Worm (Caenorhabditis elegans) whole organism, mixed stage, embryonic: ENCODE results near the gene hach-1.

Source experiments
- ces-1 ChIP-seq: fragments of 150-350 bp; optimal IDR thresholded peaks from 2 replicates; lab custom pipeline; 2014; ENCODE audit warnings: missing biosample characterization, missing genetic modification reagents, missing genetic modification characterization
- hlh-1 ChIP-seq: fragments of 150-350 bp; optimal IDR thresholded peaks from 2 replicates; lab custom pipeline; 2014; ENCODE audit warnings: missing biosample characterization, missing genetic modification reagents, missing genetic modification characterization
- lsy-2 ChIP-seq: fragments of 150-350 bp; optimal IDR thresholded peaks from 2 replicates; lab custom pipeline; 2014; ENCODE audit warnings: missing biosample characterization, missing genetic modification characterization
- pha-4 ChIP-seq: fragments of 150-350 bp; optimal IDR thresholded peaks from 2 replicates; lab custom pipeline; 2018; ENCODE audit warnings: missing biosample characterization, missing genetic modification reagents, missing genetic modification characterization
- snpc-4 ChIP-seq: fragments of 150-350 bp; optimal IDR thresholded peaks from 2 replicates; lab custom pipeline; 2014; ENCODE audit warnings: missing biosample characterization, missing genetic modification characterization
- unc-39 ChIP-seq: fragments of 150-350 bp; optimal IDR thresholded peaks from 2 replicates; lab custom pipeline; 2014; ENCODE audit warnings: missing biosample characterization, missing genetic modification characterization
- ztf-11 ChIP-seq: fragments of 150-350 bp; optimal IDR thresholded peaks from 2 replicates; lab custom pipeline; 2014; ENCODE audit warnings: missing biosample characterization, missing genetic modification characterization

DNA sequence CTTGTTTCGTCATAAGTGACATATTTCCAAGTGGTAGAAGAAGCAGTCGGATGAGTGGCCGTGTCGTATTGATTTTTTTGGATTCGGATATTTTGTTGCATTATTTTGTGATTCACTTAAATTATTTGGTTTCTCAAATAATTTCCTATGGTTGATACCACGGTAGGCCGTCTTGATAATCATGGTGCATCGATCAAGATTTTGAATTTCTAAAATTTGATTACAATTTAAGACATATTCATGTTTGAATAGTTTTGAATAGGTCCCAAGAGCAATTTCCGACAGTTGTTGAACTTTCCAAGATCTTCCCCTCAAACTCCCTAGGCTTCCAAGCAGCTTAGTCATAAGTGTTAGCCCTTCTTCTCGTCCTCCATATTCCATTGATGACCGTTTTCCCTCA, 33.3 kb upstream of the hach-1 start, which contains the start of gene D1044.4:
- TF ChIP-seq unc-39 (tag; lab: Kevin White, UChicago), result no peak
- TF ChIP-seq pha-4 (tag; lab: Kevin White, UChicago), result no peak
- no peak for TF ChIP-seq ztf-11 (tag; lab: Kevin White, UChicago)
- TF ChIP-seq lsy-2 (tag; lab: Kevin White, UChicago), result no peak
- no peak for TF ChIP-seq ces-1 (GFP tag; lab: Kevin White, UChicago)
- TF ChIP-seq snpc-4 (tag; lab: Kevin White, UChicago), result no peak
- TF ChIP-seq hlh-1 (tag; lab: Kevin White, UChicago), result no peak
